Worm (Caenorhabditis elegans): ENCODE results near the gene C14A4.7.

Gene C14A4.7

ce11 chrII:10547803-10548693 lies 48.3 kb downstream of the C14A4.7 start:
- TF ChIP-seq ceh-16 (tag; optimal IDR thresholded peaks at IDR 0.05) (no peak), ama-1 (optimal IDR thresholded peaks at IDR 0.05) (peak; percentile 85), nfya-1 (tag; optimal IDR thresholded peaks at IDR 0.05; ENCODE audit: insufficient read depth) (peak; percentile 53), nhr-11 (tag; optimal IDR thresholded peaks at IDR 0.05) (no peak), pha-4 (tag; optimal IDR thresholded peaks at IDR 0.05) (no peak), ceh-28 (tag; optimal IDR thresholded peaks at IDR 0.05) (no peak), nhr-77 (tag; optimal IDR thresholded peaks at IDR 0.05) (no peak), elt-2 (tag; optimal IDR thresholded peaks at IDR 0.05) (peak; percentile 25), pqm-1 (tag; optimal IDR thresholded peaks at IDR 0.05) (peak; percentile 51), nhr-237 (tag; optimal IDR thresholded peaks at IDR 0.05) (no peak), jun-1 (tag; optimal IDR thresholded peaks at IDR 0.05) (peak; percentile 61), unc-62 (GFP tag; optimal IDR thresholded peaks at IDR 0.05) (no peak), mml-1 (tag; optimal IDR thresholded peaks at IDR 0.05) (no peak), nhr-25 (tag; optimal IDR thresholded peaks at IDR 0.05) (peak; percentile 31)

- TF ChIP-seq lin-39 (tag; optimal IDR thresholded peaks at IDR 0.05) (peak; percentile 3), mdl-1 (tag; optimal IDR thresholded peaks at IDR 0.05) (no peak), eor-1 (tag; optimal IDR thresholded peaks at IDR 0.05) (no peak), elt-2 (tag; optimal IDR thresholded peaks at IDR 0.05) (no peak), nhr-25 (tag; optimal IDR thresholded peaks at IDR 0.05) (peak; percentile 4)
Observed at ce11 chrII:10547311-10547710, 49.1 kb downstream of the C14A4.7 start.

- TF ChIP-seq nhr-11 (tag; optimal IDR thresholded peaks at IDR 0.05) (peak; percentile 3), nfya-1 (tag; optimal IDR thresholded peaks at IDR 0.05; ENCODE audit: insufficient read depth) (peak; percentile 5), nhr-67 (tag; optimal IDR thresholded peaks at IDR 0.05) (no peak), fkh-10 (GFP tag; optimal IDR thresholded peaks at IDR 0.05) (no peak), sea-2 (GFP tag; optimal IDR thresholded peaks at IDR 0.05) (no peak), ztf-4 (tag; optimal IDR thresholded peaks at IDR 0.05) (peak; percentile 36), elt-3 (tag; optimal IDR thresholded peaks at IDR 0.05) (no peak), nhr-25 (tag; optimal IDR thresholded peaks at IDR 0.05) (peak; percentile 24), lin-39 (tag; optimal IDR thresholded peaks at IDR 0.05) (peak; percentile 14), ceh-9 (tag; optimal IDR thresholded peaks at IDR 0.05) (no peak), unc-62 (GFP tag; optimal IDR thresholded peaks at IDR 0.05) (no peak), ZK546.5 (tag; optimal IDR thresholded peaks at IDR 0.05) (no peak), ama-1 (optimal IDR thresholded peaks at IDR 0.05) (no peak), nhr-43 (tag; optimal IDR thresholded peaks at IDR 0.05; ENCODE audit: poor library complexity, severe bottlenecking) (no peak)
Observed at ce11 chrII:10546784-10547087, 49.6 kb downstream of the C14A4.7 start.

- TF ChIP-seq nfya-1 (tag; optimal IDR thresholded peaks at IDR 0.05; ENCODE audit: insufficient read depth) = peak; percentile 16
- peak; percentile 3 for TF ChIP-seq pha-4 (tag; optimal IDR thresholded peaks at IDR 0.05)
- no peak for TF ChIP-seq tbx-2 (tag; optimal IDR thresholded peaks at IDR 0.05)
- no peak for TF ChIP-seq sea-2 (GFP tag; optimal IDR thresholded peaks at IDR 0.05)
- TF ChIP-seq eor-1 (tag; optimal IDR thresholded peaks at IDR 0.05) = peak in 1 of 2 experiments; percentile 28
- TF ChIP-seq nhr-43 (tag; optimal IDR thresholded peaks at IDR 0.05; ENCODE audit: poor library complexity, severe bottlenecking) = peak; percentile 37
- peak; percentile 70 for TF ChIP-seq ama-1 (optimal IDR thresholded peaks at IDR 0.05)
- no peak for TF ChIP-seq nhr-76 (tag; optimal IDR thresholded peaks at IDR 0.05)
Observed at ce11 chrII:10545924-10546783, 50.2 kb downstream of the C14A4.7 start.
